Fruit fly (Drosophila melanogaster): Measurements from ENCODE around the gene CG31975.
A peak's percentile ranks its signal among the peaks of the same experiment; 100 is the strongest.

Gene CG31975

DNA sequence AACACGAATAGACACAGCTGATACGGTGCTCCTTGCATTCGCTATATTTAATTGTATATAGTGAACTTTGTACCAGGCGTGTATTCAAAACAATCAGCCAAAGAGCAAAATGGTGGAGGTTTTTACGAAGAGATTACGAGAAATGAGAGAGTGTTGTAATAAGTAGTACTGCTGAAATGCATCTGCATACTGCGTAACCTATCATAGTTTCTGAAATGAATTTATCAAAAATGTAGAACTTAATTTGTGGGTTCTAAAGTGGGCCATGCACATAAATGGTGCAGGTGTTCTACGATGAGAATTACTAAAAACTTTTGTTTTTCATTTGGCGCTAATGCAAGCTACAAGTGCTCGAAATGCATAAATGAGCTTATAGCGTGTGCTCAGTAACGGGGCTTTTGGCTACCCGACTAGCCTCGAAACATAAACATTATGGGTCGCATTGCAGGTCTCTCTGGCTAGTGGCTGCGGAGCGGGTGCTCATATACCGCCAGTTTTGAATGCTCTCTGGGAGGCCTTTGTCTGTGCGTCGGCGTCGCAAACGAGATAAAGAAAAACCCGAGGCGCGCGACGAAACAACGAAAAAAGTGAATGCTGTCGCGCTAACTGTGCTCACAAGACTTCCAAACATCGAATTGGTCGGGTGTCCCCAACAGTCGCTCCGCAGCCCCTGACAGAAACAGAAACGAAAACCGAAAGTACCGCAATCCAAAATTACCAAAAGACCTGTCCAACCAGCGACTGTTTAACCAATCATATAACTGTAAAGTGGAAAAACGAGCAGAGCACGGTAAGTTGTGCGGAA is 9.1 kb downstream of the CG31975 start, which contains the start of gene Gs1:
TSS of gene Gs1 (plus strand) at position 612 of the 805 bp plus-strand sequence.
- peak; percentile 71 for TF ChIP-seq noc (tag; optimal IDR thresholded peaks at IDR 0.05)

DNA sequence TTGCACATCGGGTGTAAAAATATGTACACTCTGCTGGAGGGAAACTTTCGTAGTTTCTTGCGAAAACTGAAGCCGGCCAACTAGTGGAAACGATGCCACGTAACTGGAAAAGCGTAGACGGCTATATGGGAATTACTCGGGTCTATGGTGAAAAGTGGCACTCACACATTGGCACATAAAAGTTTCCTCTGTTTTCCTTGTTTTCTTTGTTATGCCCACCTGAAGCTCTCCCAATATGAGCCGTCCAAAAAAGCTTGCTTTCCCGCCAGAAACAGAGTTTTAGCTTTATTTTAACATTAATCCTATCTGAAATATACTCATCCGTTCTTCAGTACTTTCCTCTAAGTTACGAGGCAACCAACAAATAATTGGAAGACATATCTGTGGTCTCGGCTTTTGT is 10.1 kb downstream of the CG31975 start, which contains the start of gene CG3164:
TSS of gene CG3164 (minus strand) at position 101 of the 400 bp plus-strand sequence.
- TF ChIP-seq noc (tag; optimal IDR thresholded peaks at IDR 0.05): no peak

- peak; percentile 59 for TF ChIP-seq noc (tag; optimal IDR thresholded peaks at IDR 0.05)
Observed at dm6 chr2L:128977-129941, 11.5 kb downstream of the CG31975 start.

dm6 chr2L:128296-128715 is 12.5 kb downstream of the CG31975 start:
- TF ChIP-seq noc (tag; optimal IDR thresholded peaks at IDR 0.05): no peak

- TF ChIP-seq noc (tag; optimal IDR thresholded peaks at IDR 0.05): peak; percentile 36
Observed at dm6 chr2L:125364-126252, 15.2 kb downstream of the CG31975 start.

DNA sequence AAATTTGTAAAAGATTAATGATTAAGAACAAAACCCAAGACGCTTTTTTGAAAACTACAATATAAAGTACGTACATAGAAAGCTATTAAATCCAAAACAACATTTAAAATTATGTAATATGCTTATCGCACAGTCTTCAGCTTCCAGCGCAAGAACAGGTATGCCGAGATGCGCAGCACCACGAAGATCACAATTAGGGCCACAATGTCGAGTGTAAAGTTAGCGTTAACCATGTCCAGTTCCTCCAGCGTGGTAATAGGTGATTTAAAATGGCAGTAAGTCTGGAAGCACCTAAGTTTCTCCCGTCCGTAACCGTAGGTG is 17.8 kb downstream of the CG31975 start:
- no peak for TF ChIP-seq noc (tag; optimal IDR thresholded peaks at IDR 0.05)

dm6 chr2L:122167-123006 is 18.4 kb downstream of the CG31975 start:
- no peak for TF ChIP-seq noc (tag; optimal IDR thresholded peaks at IDR 0.05)

- no peak for TF ChIP-seq noc (tag; optimal IDR thresholded peaks at IDR 0.05)
Observed at dm6 chr2L:121456-121831, 19.3 kb downstream of the CG31975 start, which contains the start of gene CG4822. Gene CG4822, minus strand, starts transcription at chr2L:121754.

DNA sequence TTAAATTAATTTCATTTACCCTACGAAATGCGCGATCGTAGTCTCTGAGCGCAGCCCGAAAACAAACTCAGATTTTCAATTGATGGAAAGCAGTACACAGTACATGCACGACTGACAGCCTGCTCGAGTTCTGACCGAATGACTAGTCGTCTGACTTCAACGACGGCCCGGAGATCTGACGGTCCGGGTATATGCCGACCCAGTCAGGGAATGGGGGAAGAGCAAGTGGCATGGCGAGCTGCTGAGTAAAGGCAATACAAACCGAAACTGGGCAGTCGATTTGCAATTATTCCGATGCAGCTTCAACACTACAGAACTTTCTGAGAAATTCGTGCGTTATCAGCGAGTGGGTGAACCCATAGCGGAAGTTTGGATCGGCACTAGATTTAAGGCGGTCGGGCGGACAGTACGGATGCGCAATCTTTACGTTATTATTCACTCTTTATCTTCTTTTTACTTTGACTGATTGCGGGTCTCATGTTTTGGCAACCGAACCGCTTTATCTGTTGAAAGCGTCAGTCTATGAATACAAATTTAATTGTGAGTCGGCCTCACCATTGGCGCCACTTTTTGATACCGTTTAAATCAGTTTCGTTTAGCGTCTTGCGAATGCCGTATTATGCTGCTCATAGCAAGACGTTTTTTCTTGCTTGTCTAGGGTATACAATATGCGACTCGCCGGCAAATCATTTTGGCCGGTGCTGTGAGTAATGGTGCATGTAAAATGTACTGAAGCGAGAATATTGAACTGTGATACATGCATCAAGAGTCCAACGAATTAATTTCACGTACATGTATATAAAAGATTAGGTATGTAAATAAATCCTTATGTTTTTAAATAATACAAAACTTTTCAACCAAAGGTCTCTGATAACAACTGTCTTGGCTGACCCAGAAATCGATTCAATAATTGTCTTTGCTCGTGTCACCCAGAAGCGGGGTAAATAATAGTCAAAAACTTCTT is 20.0 kb downstream of the CG31975 start:
- TF ChIP-seq noc (tag; optimal IDR thresholded peaks at IDR 0.05): peak; percentile 27

DNA sequence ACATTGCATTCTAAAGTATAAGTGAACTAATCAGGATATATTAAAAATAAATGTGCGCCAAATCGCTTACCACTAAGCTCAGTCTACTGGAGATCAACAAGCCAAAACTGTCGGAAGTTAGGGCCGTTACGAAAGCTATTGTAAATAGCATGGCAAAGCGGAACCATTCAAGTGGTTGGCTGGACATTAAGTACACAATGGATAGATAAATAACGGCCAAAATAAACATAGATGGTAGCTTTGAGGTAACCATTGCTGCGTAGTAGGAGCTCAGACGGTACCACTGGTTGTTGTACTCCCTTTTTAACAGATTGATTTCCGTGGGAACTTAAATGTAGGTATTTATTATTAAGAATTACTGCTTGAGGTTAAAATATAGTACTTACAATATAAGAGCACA is 23.0 kb downstream of the CG31975 start:
- no peak for TF ChIP-seq noc (tag; optimal IDR thresholded peaks at IDR 0.05)

DNA sequence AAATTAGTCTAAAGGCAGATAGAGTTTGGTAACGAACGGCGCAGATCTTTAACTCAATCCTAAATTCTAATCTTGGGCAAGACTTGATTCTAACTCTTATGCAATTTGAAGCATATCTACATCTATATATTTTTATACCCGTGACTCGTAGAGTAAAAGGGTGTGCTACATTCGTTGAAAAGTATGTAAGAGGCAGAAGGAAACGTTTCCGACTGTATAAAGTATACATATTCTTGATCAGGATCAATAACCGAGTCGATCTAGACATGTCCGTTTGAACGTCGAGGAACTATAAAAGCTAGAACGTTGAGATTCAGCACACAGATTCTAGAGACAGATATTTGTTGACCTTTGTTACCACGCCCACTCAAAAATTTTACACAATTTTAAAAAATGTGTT is 24.4 kb downstream of the CG31975 start, which contains the start of gene CG13694:
TSS of gene CG13694 (minus strand) at position 101 of the 400 bp plus-strand sequence.
- TF ChIP-seq noc (tag; optimal IDR thresholded peaks at IDR 0.05): no peak

DNA sequence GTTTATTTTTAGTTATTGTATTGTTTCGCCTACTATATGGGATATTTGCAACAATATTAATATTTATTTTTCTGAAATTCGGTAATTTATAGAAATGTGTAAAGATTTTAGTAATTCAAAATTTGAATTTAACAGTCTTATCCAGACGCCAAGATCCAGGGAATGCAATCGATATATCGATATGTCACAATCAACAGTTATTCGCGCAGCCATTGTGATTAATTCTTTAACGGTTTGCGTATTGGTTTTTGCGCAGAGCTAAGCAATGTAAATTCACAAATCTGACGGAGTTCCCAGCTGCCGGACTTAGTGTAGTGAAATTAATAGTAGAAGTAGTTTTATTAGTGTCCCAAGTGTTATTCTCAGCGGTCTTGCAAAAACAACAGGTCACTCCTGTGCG is 26.4 kb downstream of the CG31975 start, which contains the start of gene ND-15:
TSS of gene ND-15 (plus strand) at position 298 of the 400 bp plus-strand sequence.
- TF ChIP-seq noc (tag; optimal IDR thresholded peaks at IDR 0.05): no peak

DNA sequence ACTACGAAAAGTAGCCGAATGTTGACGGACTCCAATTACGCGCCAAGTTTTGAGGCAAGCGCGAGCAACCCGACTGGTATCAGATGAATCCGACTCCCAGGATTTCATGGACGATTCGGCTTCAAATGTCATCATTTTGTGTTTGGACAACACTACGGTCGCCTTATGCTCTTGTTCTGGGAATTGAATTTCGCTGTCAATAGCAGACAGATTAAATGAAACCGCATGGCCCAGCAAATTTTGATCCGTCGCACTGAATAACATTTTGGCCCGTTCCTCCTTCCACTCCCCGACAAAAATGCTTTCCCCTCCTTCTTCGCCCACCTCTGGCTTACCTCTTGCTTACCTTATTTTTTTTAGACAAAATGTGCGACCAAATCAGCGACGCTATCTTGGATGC is 30.7 kb downstream of the CG31975 start:
- TF ChIP-seq noc (tag; optimal IDR thresholded peaks at IDR 0.05): no peak

Data from whole organism, larva.